Worm (Caenorhabditis elegans) whole organism, L1 larva: ENCODE data around the gene F49C12.5.

ENCODE experiments used
- C16A3.4 ChIP-seq: fragments of 150-350 bp; optimal IDR thresholded peaks from 2 replicates; lab custom pipeline; 2014; ENCODE audit warnings: missing biosample characterization, missing genetic modification characterization
- alr-1 ChIP-seq: fragments of 200-800 bp; sonication (Bioruptor generic); optimal IDR thresholded peaks from 2 replicates; lab custom pipeline; 2018; ENCODE audit warnings: borderline replicate concordance, mild to moderate bottlenecking, missing genetic modification characterization, missing compliant biosample characterization
- ceh-8 ChIP-seq: fragments of 200-800 bp; sonication (Bioruptor generic); optimal IDR thresholded peaks from 2 replicates; lab custom pipeline; 2018; ENCODE audit warnings: mild to moderate bottlenecking, missing genetic modification characterization, moderate library complexity, missing compliant biosample characterization
- ces-1 ChIP-seq: fragments of 150-350 bp; optimal IDR thresholded peaks from 2 replicates; lab custom pipeline; 2014; ENCODE audit warnings: missing biosample characterization, missing genetic modification reagents, missing genetic modification characterization
- dsc-1 ChIP-seq: sonication (generic microtip); optimal IDR thresholded peaks from 2 replicates; lab custom pipeline; 2016; ENCODE audit warnings: mild to moderate bottlenecking, missing genetic modification characterization, missing compliant biosample characterization
- efl-1 ChIP-seq, 4 experiments: fragments of 150-350 bp; optimal IDR thresholded peaks in 3 of 4; peaks in 1 of 4; 1 replicate in 1 of 4; 2 replicates in 3 of 4; lab custom pipeline; 2014; ENCODE audit warnings: missing biosample characterization in 2 of 4, missing genetic modification characterization in 2 of 4, missing genetic modification reagents in 2 of 4
- fkh-8 ChIP-seq: sonication (generic microtip); optimal IDR thresholded peaks from 2 replicates; lab custom pipeline; 2016; ENCODE audit warnings: mild to moderate bottlenecking, missing genetic modification characterization, missing compliant biosample characterization
- hlh-17 ChIP-seq: fragments of 200-800 bp; sonication (Bioruptor generic); optimal IDR thresholded peaks from 2 replicates; lab custom pipeline; 2018; ENCODE audit warnings: missing genetic modification characterization, mild to moderate bottlenecking, missing compliant biosample characterization, moderate library complexity, borderline replicate concordance
- hpl-2 ChIP-seq: fragments of 150-350 bp; optimal IDR thresholded peaks from 2 replicates; lab custom pipeline; 2014; ENCODE audit warnings: missing biosample characterization, missing genetic modification reagents, missing genetic modification characterization
- lin-14 ChIP-seq: fragments of 200-800 bp; sonication (Bioruptor generic); optimal IDR thresholded peaks from 2 replicates; lab custom pipeline; 2018; ENCODE audit warnings: mild to moderate bottlenecking, missing genetic modification characterization, moderate library complexity, missing compliant biosample characterization
- mab-9 ChIP-seq: fragments of 200-800 bp; sonication (Bioruptor generic); IDR thresholded peaks from 2 replicates; pipeline ENCODE4 v1.3.6; 2022; ENCODE audit warnings: missing genetic modification reagents, missing genetic modification characterization, missing compliant biosample characterization
- nhr-71 ChIP-seq: sonication (generic microtip); optimal IDR thresholded peaks from 2 replicates; lab custom pipeline; 2016; ENCODE audit warnings: mild to moderate bottlenecking, missing genetic modification characterization, moderate library complexity, missing compliant biosample characterization
- rnt-1 ChIP-seq: sonication (generic microtip); optimal IDR thresholded peaks from 2 replicates; lab custom pipeline; 2016; ENCODE audit warnings: mild to moderate bottlenecking, missing genetic modification characterization, moderate library complexity, missing compliant biosample characterization
- sptf-1 ChIP-seq: fragments of 150-350 bp; optimal IDR thresholded peaks from 2 replicates; lab custom pipeline; 2014; ENCODE audit warnings: missing biosample characterization, missing genetic modification characterization
- ztf-4 ChIP-seq: fragments of 150-350 bp; optimal IDR thresholded peaks from 2 replicates; lab custom pipeline; 2014; ENCODE audit warnings: missing biosample characterization, missing genetic modification characterization

F49C12.5 gene

DNA sequence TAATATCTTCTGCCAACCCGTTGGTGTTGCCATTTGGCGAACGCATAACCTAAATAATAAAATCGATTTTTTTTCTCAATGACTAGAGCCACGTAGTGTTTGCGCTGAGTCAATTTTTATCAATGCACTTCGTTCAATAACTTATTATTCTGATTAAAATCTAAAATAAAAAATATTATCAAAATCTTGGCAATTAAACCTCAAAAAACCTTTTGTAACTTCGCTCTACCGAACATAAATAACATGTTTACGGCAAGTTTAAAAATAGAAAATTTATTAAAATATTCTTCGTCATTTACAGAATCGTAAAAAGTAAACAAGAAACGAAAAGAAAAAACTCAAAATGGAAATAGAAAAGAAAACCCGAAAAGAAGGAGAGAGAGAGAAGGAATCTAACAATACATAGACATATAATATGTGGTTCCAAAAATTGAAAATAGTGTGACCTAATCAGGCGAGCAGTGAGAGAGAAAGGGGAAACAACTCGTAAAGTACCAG lies 38.4 kb downstream of the F49C12.5 start, which contains the start of gene pigc-1:
TSS of gene pigc-1 (minus strand) at position 51 of the 498 bp plus-strand sequence.
- TF ChIP-seq nhr-71 (no peak), sptf-1 (tag; lab: Kevin White, UChicago) (no peak), hlh-17 (GFP tag; lab: Kevin White, UChicago) (no peak), efl-1 (optimal IDR thresholded peaks at IDR 0.05; lab: Kevin White, UChicago) (no peak), efl-1 (GFP tag; optimal IDR thresholded peaks at IDR 0.05 in 1 of 2; lab: Kevin White, UChicago) (peak in 1 of 2 experiments; percentile 16)

DNA sequence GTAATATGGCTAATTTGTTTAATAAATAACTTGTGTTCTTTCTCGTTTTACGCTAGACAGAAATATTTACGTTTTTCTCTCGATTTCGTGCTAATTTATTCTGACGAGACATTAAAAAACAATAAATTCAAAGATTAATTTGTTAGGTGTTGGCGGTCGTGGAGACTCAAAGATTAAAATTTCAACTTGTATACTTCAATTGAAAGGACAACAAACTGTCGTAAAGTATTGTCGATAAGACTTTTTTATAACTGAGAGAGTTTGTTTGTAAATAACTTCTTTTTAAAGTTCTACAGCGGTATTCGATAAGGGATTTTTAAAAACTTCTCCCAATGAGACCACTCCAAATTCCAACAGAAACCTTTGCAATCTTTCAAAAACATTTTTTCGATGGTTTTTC lies 49.0 kb downstream of the F49C12.5 start:
- TF ChIP-seq hpl-2 (GFP tag; lab: Kevin White, UChicago) (no peak), C16A3.4 (tag; lab: Kevin White, UChicago) (no peak), alr-1 (tag; lab: Kevin White, UChicago) (no peak), mab-9 (GFP tag; lab: Robert Waterston, UW) (no peak), rnt-1 (tag; lab: Kevin White, UChicago) (no peak), ceh-8 (no peak), ces-1 (GFP tag; lab: Kevin White, UChicago) (no peak), fkh-8 (tag; lab: Kevin White, UChicago) (no peak), ztf-4 (no peak), lin-14 (GFP tag; lab: Kevin White, UChicago) (no peak), dsc-1 (tag; lab: Kevin White, UChicago) (no peak)
- TF ChIP-seq, all 84 proteins: peak for 0
